Worm (Caenorhabditis elegans) whole organism, young adult: ENCODE data around the gene F07E5.7.
A peak's percentile ranks its signal among the peaks of the same experiment; 100 is the strongest.

Experiments used
- F10E7.11 ChIP-seq: sonication (generic microtip); optimal IDR thresholded peaks from 2 replicates; lab custom pipeline; 2017; ENCODE audit warnings: mild to moderate bottlenecking, missing genetic modification characterization, moderate library complexity, missing compliant biosample characterization
- F55B11.4 ChIP-seq: sonication (generic microtip); optimal IDR thresholded peaks from 2 replicates; lab custom pipeline; 2016; ENCODE audit warnings: missing compliant biosample characterization, missing genetic modification characterization, borderline replicate concordance; ENCODE audit not compliant: insufficient read depth
- ZK185.1 ChIP-seq: sonication (generic microtip); optimal IDR thresholded peaks from 2 replicates; lab custom pipeline; 2016; ENCODE audit warnings: mild to moderate bottlenecking, missing genetic modification characterization, missing compliant biosample characterization; ENCODE audit not compliant: poor library complexity, severe bottlenecking
- aptf-2 ChIP-seq: fragments of 200-800 bp; sonication (Bioruptor generic); conservative IDR thresholded peaks from 2 replicates; pipeline ENCODE4 v1.3.6; 2022; ENCODE audit warnings: missing genetic modification reagents, missing genetic modification characterization, missing compliant biosample characterization
- cebp-2 ChIP-seq: fragments of 200-800 bp; sonication (Bioruptor generic); IDR thresholded peaks from 2 replicates; pipeline ENCODE4 v1.3.6; 2022; ENCODE audit warnings: missing genetic modification characterization, missing compliant biosample characterization
- ceh-79 ChIP-seq: sonication (generic microtip); optimal IDR thresholded peaks from 2 replicates; lab custom pipeline; 2017; ENCODE audit warnings: mild to moderate bottlenecking, missing genetic modification characterization, missing compliant biosample characterization
- efl-1 ChIP-seq: fragments of 150-350 bp; optimal IDR thresholded peaks from 2 replicates; lab custom pipeline; 2014; ENCODE audit warnings: missing biosample characterization, missing genetic modification reagents, missing genetic modification characterization
- him-1 ChIP-seq: sonication (generic microtip); optimal IDR thresholded peaks from 2 replicates; lab custom pipeline; 2016; ENCODE audit warnings: missing genotype, missing genetic modification reagents, missing genetic modification characterization, missing compliant biosample characterization
- lin-26 ChIP-seq: fragments of 200-800 bp; sonication (Bioruptor generic); IDR thresholded peaks from 2 replicates; pipeline ENCODE4 v1.3.6; 2022; ENCODE audit warnings: missing genetic modification reagents, missing genetic modification characterization, missing compliant biosample characterization
- lin-35 ChIP-seq, 3 experiments: fragments of 150-350 bp in 2 of 3; sonication (generic microtip) in 1 of 3; optimal IDR thresholded peaks; 2 replicates each; lab custom pipeline; 2014 to 2018; ENCODE audit warnings: missing biosample characterization in 3 of 3, missing genetic modification characterization in 3 of 3, missing genetic modification reagents in 3 of 3
- lin-40 ChIP-seq: sonication (generic microtip); optimal IDR thresholded peaks from 2 replicates; lab custom pipeline; 2016; ENCODE audit warnings: missing genetic modification characterization, mild to moderate bottlenecking, missing compliant biosample characterization, missing genotype, missing genetic modification reagents
- lsl-1 ChIP-seq: fragments of 200-800 bp; sonication (Bioruptor generic); optimal IDR thresholded peaks from 2 replicates; lab custom pipeline; 2018; ENCODE audit warnings: mild to moderate bottlenecking, missing genetic modification characterization, moderate library complexity, missing compliant biosample characterization
- madf-6 ChIP-seq: fragments of 200-800 bp; sonication (Bioruptor generic); IDR thresholded peaks from 2 replicates; pipeline ENCODE4 v1.3.6; 2022; ENCODE audit warnings: missing genetic modification reagents, missing genetic modification characterization, missing compliant biosample characterization
- mcd-1 ChIP-seq: fragments of 200-800 bp; sonication (Bioruptor generic); IDR thresholded peaks from 2 replicates; pipeline ENCODE4 v1.3.6; 2022; ENCODE audit warnings: missing genetic modification reagents, missing genetic modification characterization, missing compliant biosample characterization
- mxl-1 ChIP-seq: sonication (generic microtip); optimal IDR thresholded peaks from 2 replicates; lab custom pipeline; 2016; ENCODE audit warnings: missing genetic modification characterization, missing compliant biosample characterization
- nfya-1 ChIP-seq: sonication (generic microtip); optimal IDR thresholded peaks from 2 replicates; lab custom pipeline; 2017; ENCODE audit warnings: antibody characterized with exemption, missing compliant biosample characterization, missing genetic modification characterization, borderline replicate concordance; ENCODE audit not compliant: insufficient read depth
- nhr-80 ChIP-seq: sonication (generic microtip); optimal IDR thresholded peaks from 2 replicates; lab custom pipeline; 2016; ENCODE audit warnings: missing genetic modification characterization, missing compliant biosample characterization
- pha-4 ChIP-seq: fragments of 150-350 bp; sonication (generic microtip); optimal IDR thresholded peaks from 2 replicates; lab custom pipeline; 2014; ENCODE audit warnings: missing biosample characterization, missing genetic modification reagents, missing genetic modification characterization
- rcor-1 ChIP-seq: fragments of 200-800 bp; sonication (Bioruptor generic); IDR thresholded peaks from 2 replicates; pipeline ENCODE4 v1.3.6; 2022; ENCODE audit warnings: missing genetic modification reagents, missing genetic modification characterization, missing compliant biosample characterization
- sea-2 ChIP-seq: fragments of 200-800 bp; sonication (Bioruptor generic); IDR thresholded peaks from 2 replicates; pipeline ENCODE4 v1.3.6; 2022; ENCODE audit warnings: missing genetic modification characterization, missing compliant biosample characterization
- snpc-1.1 ChIP-seq: sonication (generic microtip); optimal IDR thresholded peaks from 2 replicates; lab custom pipeline; 2017; ENCODE audit warnings: missing genetic modification characterization, mild to moderate bottlenecking, missing compliant biosample characterization, antibody characterized with exemption, moderate library complexity, missing genotype, missing genetic modification reagents; ENCODE audit not compliant: insufficient read depth
- sptf-2 ChIP-seq: fragments of 200-800 bp; sonication (Bioruptor generic); optimal IDR thresholded peaks from 2 replicates; lab custom pipeline; 2018; ENCODE audit warnings: mild to moderate bottlenecking, missing genetic modification characterization, missing compliant biosample characterization
- tbp1 ChIP-seq: fragments of 200-800 bp; sonication (Bioruptor generic); optimal IDR thresholded peaks from 2 replicates; lab custom pipeline; 2018; ENCODE audit warnings: mild to moderate bottlenecking, missing genetic modification characterization, missing compliant biosample characterization
- unc-130 ChIP-seq: sonication (generic microtip); optimal IDR thresholded peaks from 2 replicates; lab custom pipeline; 2016; ENCODE audit warnings: missing genetic modification reagents, missing genetic modification characterization, missing compliant biosample characterization
- zfh-2 ChIP-seq: fragments of 200-800 bp; sonication (Bioruptor generic); conservative IDR thresholded peaks from 2 replicates; pipeline ENCODE4 v1.3.6; 2022; ENCODE audit warnings: missing genetic modification reagents, missing genetic modification characterization, missing compliant biosample characterization
- ztf-18 ChIP-seq: sonication (generic microtip); optimal IDR thresholded peaks from 2 replicates; lab custom pipeline; 2016; ENCODE audit warnings: missing genotype, mild to moderate bottlenecking, missing genetic modification characterization, missing compliant biosample characterization
- ztf-3 ChIP-seq: fragments of 200-800 bp; sonication (Bioruptor generic); optimal IDR thresholded peaks from 2 replicates; lab custom pipeline; 2018; ENCODE audit warnings: mild to moderate bottlenecking, missing genetic modification characterization, missing compliant biosample characterization

The F07E5.7 gene

ce11 chrII:2058985-2059384, 12.3 kb downstream of the F07E5.7 start, which contains the start of gene F07E5.5 (continued):
- TF ChIP-seq sea-2 (no peak), mxl-1 (tag; lab: Kevin White, UChicago) (no peak), ZK185.1 (tag; lab: Kevin White, UChicago) (no peak), lin-35 (GFP tag; optimal IDR thresholded peaks at IDR 0.05; lab: Kevin White, UChicago) (no peak), rcor-1 (GFP tag; lab: Robert Waterston, UW) (no peak), ceh-79 (tag; lab: Kevin White, UChicago) (no peak), snpc-1.1 (tag; lab: Kevin White, UChicago) (no peak), ztf-18 (no peak)

ce11 chrII:2051372-2051771, 20.0 kb downstream of the F07E5.7 start, which contains the start of gene fbxb-35:
TSS of gene fbxb-35 (plus strand) at chrII:2051672.
- TF ChIP-seq lin-40 (tag; lab: Kevin White, UChicago) (no peak), ztf-3 (GFP tag; lab: Kevin White, UChicago) (no peak), tbp1 (no peak), aptf-2 (GFP tag; lab: Robert Waterston, UW) (no peak), him-1 (tag; lab: Kevin White, UChicago) (no peak), sptf-2 (GFP tag; lab: Kevin White, UChicago) (no peak), pha-4 (tag; lab: Kevin White, UChicago) (no peak), F10E7.11 (tag; lab: Kevin White, UChicago) (no peak), snpc-1.1 (tag; lab: Kevin White, UChicago) (no peak), efl-1 (GFP tag; lab: Kevin White, UChicago) (no peak), F55B11.4 (no peak), unc-130 (GFP tag; lab: Kevin White, UChicago) (no peak)

ce11 chrII:2046556-2046955, 24.8 kb downstream of the F07E5.7 start, which contains the start of gene math-1:
TSS of gene math-1 (minus strand) at chrII:2046656.
- TF ChIP-seq zfh-2 (GFP tag; lab: Robert Waterston, UW), result 0 out of 2 replicates have a peak, but pooled peaks have one; percentile 7

ce11 chrII:2045505-2045904, 25.8 kb downstream of the F07E5.7 start, which contains the start of gene bath-24:
TSS of gene bath-24 (minus strand) at chrII:2045605.
- TF ChIP-seq nfya-1 (tag; lab: Kevin White, UChicago), result no peak
- peak; percentile 65 for TF ChIP-seq lsl-1

ce11 chrII:2042447-2042846, 28.9 kb downstream of the F07E5.7 start, which contains the start of gene bath-20:
TSS of gene bath-20 (minus strand) at chrII:2042547.
- TF ChIP-seq nhr-80 (no peak), lsl-1 (peak; percentile 31)

ce11 chrII:2039288-2039687, 32.0 kb downstream of the F07E5.7 start, which contains the start of gene bath-19:
TSS of gene bath-19 (minus strand) at chrII:2039388.
- TF ChIP-seq lsl-1 (peak; percentile 54), lin-26 (no peak)

ce11 chrII:2033286-2033685, 38.0 kb downstream of the F07E5.7 start, which contains the start of gene F59H6.14:
TSS of gene F59H6.14 (plus strand) at chrII:2033586.
- TF ChIP-seq lsl-1 (peak; percentile 18), cebp-2 (GFP tag; lab: Robert Waterston, UW) (no peak)

- 0 out of 2 replicates have a peak, but pooled peaks have one; percentile 1 for TF ChIP-seq madf-6 (GFP tag; lab: Robert Waterston, UW)
- TF ChIP-seq mcd-1, result peak; percentile 57
- TF ChIP-seq efl-1 (GFP tag; lab: Kevin White, UChicago), result peak; percentile 48
Measured at ce11 chrII:2032282-2032681, 39.0 kb downstream of the F07E5.7 start, which contains the start of gene btb-4. TSS of gene btb-4 (plus strand) at chrII:2032316.
